Fruit fly (Drosophila melanogaster): ENCODE data around the gene Shawl.
A peak's percentile ranks its signal among the peaks of the same experiment; 100 is the strongest.

DNA sequence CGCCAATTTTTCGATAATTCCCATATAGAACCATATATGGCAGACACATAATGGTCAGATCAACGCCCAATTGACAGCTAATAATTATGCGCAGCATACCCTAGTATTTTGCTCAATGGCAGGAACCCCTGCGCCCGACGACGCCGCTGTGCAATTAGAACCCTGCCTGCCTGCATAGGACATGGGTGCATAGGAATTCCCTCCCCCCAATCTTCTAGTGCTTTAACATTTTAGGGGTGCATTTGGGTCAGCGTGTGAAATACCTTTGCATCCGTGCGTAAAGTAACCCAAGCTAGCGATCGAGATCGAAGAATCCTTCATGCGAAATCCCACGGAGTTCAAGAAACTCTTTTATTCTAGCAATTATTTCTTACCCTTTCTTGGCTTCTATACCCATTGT lies 40.2 kb upstream of the Shawl start:
- TF ChIP-seq peb (GFP tag; IDR thresholded peaks at IDR 0.05) (no peak), pros (GFP tag; optimal IDR thresholded peaks at IDR 0.05) (peak; percentile 67), CG10147 (GFP tag; optimal IDR thresholded peaks at IDR 0.05) (no peak), CTCF (GFP tag; optimal IDR thresholded peaks at IDR 0.05) (no peak), Hr78 (GFP tag; optimal IDR thresholded peaks at IDR 0.05) (no peak), stwl (tag; optimal IDR thresholded peaks at IDR 0.05) (no peak), jigr1 (GFP tag; IDR thresholded peaks at IDR 0.05) (no peak), CG10321 (GFP tag; IDR thresholded peaks at IDR 0.05) (no peak), Dll (GFP tag; IDR thresholded peaks at IDR 0.05; ENCODE audit: partially characterized antibody) (no peak), abd-A (tag; optimal IDR thresholded peaks at IDR 0.05) (no peak), maf-S (GFP tag; optimal IDR thresholded peaks at IDR 0.05) (no peak), CrebB (tag; optimal IDR thresholded peaks at IDR 0.05) (no peak), bcd (GFP tag; optimal IDR thresholded peaks at IDR 0.05) (no peak)
